Fruit fly (Drosophila melanogaster): ENCODE results near the gene CG16863.
A peak's percentile ranks its signal among the peaks of the same experiment; 100 is the strongest.

Gene CG16863

DNA sequence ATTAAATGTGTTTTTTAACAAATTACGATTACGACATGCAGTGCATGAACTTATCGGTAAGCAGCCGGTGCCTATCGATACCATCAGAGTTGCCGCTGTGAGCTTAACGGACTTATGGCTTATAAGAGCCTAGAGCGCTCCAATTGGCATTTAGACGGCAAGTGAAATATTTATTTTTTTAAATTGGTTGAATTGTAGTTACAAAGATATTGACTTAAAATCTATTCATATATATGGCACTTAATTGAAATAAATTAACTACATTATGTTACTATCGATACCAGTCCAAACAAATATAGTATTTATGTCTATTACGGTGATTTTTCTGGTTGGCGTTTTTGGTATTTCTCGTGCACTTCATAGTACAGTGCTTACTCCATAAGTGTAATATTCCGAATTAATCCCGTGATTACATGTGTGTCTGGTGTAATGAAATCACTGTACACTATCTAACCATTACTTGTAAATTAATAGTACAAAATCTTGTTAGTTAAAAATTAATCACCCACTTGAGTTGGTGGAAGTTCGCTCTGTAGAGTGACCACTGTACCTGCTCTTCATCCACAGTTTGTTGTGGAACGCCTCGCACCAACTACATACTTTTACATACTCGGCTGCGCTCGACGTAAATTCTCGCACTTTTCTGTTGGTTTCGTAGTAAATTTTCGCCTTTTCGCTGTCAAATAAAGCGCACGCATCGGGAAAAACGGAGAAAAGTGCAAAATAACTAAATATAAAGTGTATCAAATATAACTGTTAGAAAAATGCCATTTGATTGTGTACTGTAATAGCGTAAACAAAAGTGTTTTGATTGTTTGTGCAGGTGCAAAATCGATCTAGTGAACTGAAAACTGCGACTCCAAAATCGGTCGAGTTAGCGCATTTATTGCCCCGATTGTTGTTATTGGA is 44.5 kb downstream of the CG16863 start, which contains the start of the genes mRpS23 and CenG1A (continued):
- peak; percentile 100 for TF ChIP-seq Meics (GFP tag; optimal IDR thresholded peaks at IDR 0.05)
- peak; percentile 100 for TF ChIP-seq Mad (GFP tag; optimal IDR thresholded peaks at IDR 0.05)
- TF ChIP-seq CG14441 (GFP tag; IDR thresholded peaks at IDR 0.05) = peak; percentile 100
- peak; percentile 97 for TF ChIP-seq CG10274 (GFP tag; optimal IDR thresholded peaks at IDR 0.05)
- TF ChIP-seq trh (GFP tag; optimal IDR thresholded peaks at IDR 0.05) = peak; percentile 99
- TF ChIP-seq Kr (GFP tag; optimal IDR thresholded peaks at IDR 0.05) = peak; percentile 94
- peak; percentile 100 for TF ChIP-seq lab (GFP tag; optimal IDR thresholded peaks at IDR 0.05)
- TF ChIP-seq Dref (GFP tag; IDR thresholded peaks at IDR 0.05) = peak; percentile 70
- TF ChIP-seq so (GFP tag; IDR thresholded peaks at IDR 0.05) = peak; percentile 100
- peak; percentile 99 for TF ChIP-seq CG10147 (GFP tag; optimal IDR thresholded peaks at IDR 0.05)
- peak; percentile 99 for TF ChIP-seq CG3407 (GFP tag; optimal IDR thresholded peaks at IDR 0.05)
- peak; percentile 100 for TF ChIP-seq CG13624 (GFP tag; optimal IDR thresholded peaks at IDR 0.05)
- TF ChIP-seq CG16779 (GFP tag; IDR thresholded peaks at IDR 0.05) = peak; percentile 100
- peak; percentile 98 for TF ChIP-seq Neu2 (GFP tag; optimal IDR thresholded peaks at IDR 0.05; ENCODE audit: borderline replicate concordance)
- peak; percentile 100 for TF ChIP-seq gem (tag; optimal IDR thresholded peaks at IDR 0.05)
- peak; percentile 99 for TF ChIP-seq MTF-1 (GFP tag; optimal IDR thresholded peaks at IDR 0.05; ENCODE audit: borderline replicate concordance)
- peak; percentile 100 for TF ChIP-seq ken (GFP tag; IDR thresholded peaks at IDR 0.05)
- peak; percentile 55 for TF ChIP-seq Sin3A (optimal IDR thresholded peaks at IDR 0.05)
- peak; percentile 100 for TF ChIP-seq salm (tag; optimal IDR thresholded peaks at IDR 0.05)
- TF ChIP-seq CG10654 (GFP tag; optimal IDR thresholded peaks at IDR 0.05) = peak; percentile 100
- peak; percentile 99 for TF ChIP-seq CG11504 (tag; optimal IDR thresholded peaks at IDR 0.05)
- TF ChIP-seq MESR4 (GFP tag; optimal IDR thresholded peaks at IDR 0.05) = peak; percentile 99
- peak; percentile 86 for TF ChIP-seq CG14860 (GFP tag; IDR thresholded peaks at IDR 0.05; ENCODE audit: partially characterized antibody)
- no peak for TF ChIP-seq Dfd (GFP tag; optimal IDR thresholded peaks at IDR 0.05)
- TF ChIP-seq ssp (GFP tag; IDR thresholded peaks at IDR 0.05) = peak; percentile 97
- TF ChIP-seq CG13287 (GFP tag; IDR thresholded peaks at IDR 0.05; ENCODE audit: partially characterized antibody) = peak; percentile 88
- peak; percentile 84 for TF ChIP-seq Doc3 (GFP tag; IDR thresholded peaks at IDR 0.05; ENCODE audit: partially characterized antibody)
- TF ChIP-seq zf30C (GFP tag; optimal IDR thresholded peaks at IDR 0.05) = peak; percentile 60
- TF ChIP-seq pzg (GFP tag; optimal IDR thresholded peaks at IDR 0.05) = peak; percentile 88
- peak; percentile 99 for TF ChIP-seq Hey (tag; optimal IDR thresholded peaks at IDR 0.05)
- peak; percentile 100 for TF ChIP-seq Ets65A (GFP tag)
- peak; percentile 99 for TF ChIP-seq CG11723 (GFP tag; optimal IDR thresholded peaks at IDR 0.05)
- peak; percentile 100 for TF ChIP-seq fu2 (GFP tag; optimal IDR thresholded peaks at IDR 0.05)
- peak; percentile 100 for TF ChIP-seq pum (GFP tag; optimal IDR thresholded peaks at IDR 0.05)
- peak; percentile 100 for TF ChIP-seq CG18619 (GFP tag; optimal IDR thresholded peaks at IDR 0.05)
- TF ChIP-seq CG11560 (tag; IDR thresholded peaks at IDR 0.05) = peak; percentile 95
- peak; percentile 100 for TF ChIP-seq Ssrp (tag; optimal IDR thresholded peaks at IDR 0.05)
- peak; percentile 100 for TF ChIP-seq CG1529 (GFP tag; optimal IDR thresholded peaks at IDR 0.05)
- peak; percentile 99 for TF ChIP-seq CG7357 (GFP tag; IDR thresholded peaks at IDR 0.05)
- peak; percentile 99 for TF ChIP-seq kah (GFP tag; optimal IDR thresholded peaks at IDR 0.05)
- peak; percentile 100 for TF ChIP-seq ap (GFP tag; IDR thresholded peaks at IDR 0.05)
- peak; percentile 100 for TF ChIP-seq ATbp (GFP tag; optimal IDR thresholded peaks at IDR 0.05)
- peak; percentile 100 for TF ChIP-seq pho (GFP tag; optimal IDR thresholded peaks at IDR 0.05)
- peak; percentile 100 for TF ChIP-seq Atf-2 (GFP tag; optimal IDR thresholded peaks at IDR 0.05)
- peak; percentile 100 for TF ChIP-seq CG10209 (GFP tag; optimal IDR thresholded peaks at IDR 0.05)
- TF ChIP-seq CG6175 (GFP tag; IDR thresholded peaks at IDR 0.05) = peak; percentile 100
- peak; percentile 100 for TF ChIP-seq PHDP (tag; optimal IDR thresholded peaks at IDR 0.05)
- TF ChIP-seq hb (GFP tag; IDR thresholded peaks at IDR 0.05; ENCODE audit: partially characterized antibody) = peak; percentile 83

Data from whole organism, embryonic.